Fruit fly (Drosophila melanogaster) whole organism, embryonic: ENCODE measurements around the gene CG10993.

Source experiments
- Aef1 ChIP-seq: fragments of 200-800 bp; sonication (Bioruptor generic); IDR thresholded peaks from 3 replicates; pipeline ENCODE4 v1.3.6; 2022; ENCODE audit warnings: missing biosample characterization, missing genetic modification characterization
- Bdp1 ChIP-seq: fragments of 200-800 bp; sonication (Bioruptor generic); optimal IDR thresholded peaks from 3 replicates; lab custom pipeline; 2016; ENCODE audit warnings: missing biosample characterization, missing genetic modification characterization
- CG11456 ChIP-seq: fragments of 200-800 bp; sonication (Bioruptor generic); IDR thresholded peaks from 3 replicates; pipeline ENCODE4 v1.3.6; 2022; ENCODE audit warnings: missing biosample characterization, missing genetic modification characterization
- CG11723 ChIP-seq: fragments of 200-800 bp; sonication (Bioruptor generic); optimal IDR thresholded peaks from 2 replicates; lab custom pipeline; 2017; ENCODE audit warnings: missing biosample characterization, mild to moderate bottlenecking, missing genetic modification characterization
- CG1233 ChIP-seq: fragments of 200-800 bp; sonication (Bioruptor generic); optimal IDR thresholded peaks from 4 replicates; lab custom pipeline; 2018; ENCODE audit warnings: missing biosample characterization, mild to moderate bottlenecking, missing genetic modification characterization
- CG16863 ChIP-seq: fragments of 200-800 bp; sonication (Bioruptor generic); optimal IDR thresholded peaks from 3 replicates; lab custom pipeline; 2016; ENCODE audit warnings: missing biosample characterization, missing genetic modification characterization
- CG17385 ChIP-seq: fragments of 200-800 bp; sonication (Bioruptor generic); optimal IDR thresholded peaks from 3 replicates; lab custom pipeline; 2018; ENCODE audit warnings: missing biosample characterization, mild to moderate bottlenecking, missing genetic modification characterization
- CG18764 ChIP-seq: fragments of 200-800 bp; sonication (Bioruptor generic); optimal IDR thresholded peaks from 3 replicates; lab custom pipeline; 2016; ENCODE audit warnings: missing biosample characterization, missing genetic modification characterization
- CG2889 ChIP-seq: fragments of 200-800 bp; sonication (Bioruptor generic); IDR thresholded peaks from 3 replicates; pipeline ENCODE4 v1.3.6; 2022; ENCODE audit warnings: missing biosample characterization, missing genetic modification characterization
- CG30403 ChIP-seq: fragments of 200-800 bp; sonication (Bioruptor generic); optimal IDR thresholded peaks from 3 replicates; lab custom pipeline; 2016; ENCODE audit warnings: missing biosample characterization, missing genetic modification characterization
- CG31224 ChIP-seq: fragments of 200-800 bp; sonication (Bioruptor generic); IDR thresholded peaks from 2 replicates; pipeline ENCODE4 v1.3.6; 2022; ENCODE audit warnings: missing biosample characterization, missing genetic modification characterization
- CG3407 ChIP-seq: fragments of 200-800 bp; sonication (Bioruptor generic); optimal IDR thresholded peaks from 2 replicates; lab custom pipeline; 2018; ENCODE audit warnings: missing biosample characterization, mild to moderate bottlenecking, missing genetic modification characterization
- CG3838 ChIP-seq: fragments of 200-800 bp; sonication (Bioruptor generic); optimal IDR thresholded peaks from 3 replicates; lab custom pipeline; 2016; ENCODE audit warnings: missing biosample characterization, missing genetic modification characterization
- CG7745 ChIP-seq: fragments of 200-800 bp; sonication (Bioruptor generic); optimal IDR thresholded peaks from 2 replicates; lab custom pipeline; 2018; ENCODE audit warnings: missing biosample characterization, mild to moderate bottlenecking, missing genetic modification characterization, moderate library complexity
- CG8359 ChIP-seq: fragments of 200-800 bp; sonication (Bioruptor generic); optimal IDR thresholded peaks from 2 replicates; lab custom pipeline; 2017; ENCODE audit warnings: missing biosample characterization, mild to moderate bottlenecking, missing genetic modification characterization, borderline replicate concordance
- CG9876 ChIP-seq: fragments of 200-800 bp; sonication (Bioruptor generic); optimal IDR thresholded peaks from 2 replicates; lab custom pipeline; 2016; ENCODE audit warnings: missing biosample characterization, missing genetic modification characterization
- CHES-1-like ChIP-seq: fragments of 200-800 bp; sonication (Bioruptor generic); optimal IDR thresholded peaks from 2 replicates; lab custom pipeline; 2016; ENCODE audit warnings: missing biosample characterization, missing genetic modification characterization
- Deaf1 ChIP-seq: fragments of 200-800 bp; optimal IDR thresholded peaks from 3 replicates; lab custom pipeline; 2019; ENCODE audit warnings: missing biosample characterization, mild to moderate bottlenecking, missing genetic modification characterization, moderate library complexity
- Doc3 ChIP-seq: fragments of 200-800 bp; sonication (Bioruptor generic); IDR thresholded peaks from 3 replicates; pipeline ENCODE4 v1.3.6; 2022; ENCODE audit warnings: missing biosample characterization, missing genetic modification characterization; ENCODE audit not compliant: partially characterized antibody
- Dp ChIP-seq: fragments of 200-800 bp; sonication (Bioruptor generic); optimal IDR thresholded peaks from 2 replicates; lab custom pipeline; 2018; ENCODE audit warnings: missing biosample characterization, mild to moderate bottlenecking, missing genetic modification characterization, moderate library complexity
- E2f2 ChIP-seq: fragments of 200-800 bp; sonication (Bioruptor generic); IDR thresholded peaks from 2 replicates; pipeline ENCODE4 v1.3.6; 2022; ENCODE audit warnings: missing biosample characterization, missing genetic modification characterization
- ERR ChIP-seq: fragments of 200-800 bp; sonication (Bioruptor generic); optimal IDR thresholded peaks from 2 replicates; lab custom pipeline; 2016; ENCODE audit warnings: missing biosample characterization, missing genetic modification characterization
- Fer2 ChIP-seq: fragments of 200-800 bp; sonication (Bioruptor generic); optimal IDR thresholded peaks from 2 replicates; lab custom pipeline; 2018; ENCODE audit warnings: missing biosample characterization, mild to moderate bottlenecking, missing genetic modification characterization, moderate library complexity
- HLH54F ChIP-seq: fragments of 200-800 bp; sonication (Bioruptor generic); optimal IDR thresholded peaks from 3 replicates; lab custom pipeline; 2016; ENCODE audit warnings: missing biosample characterization, missing genetic modification characterization
- MBD-R2 ChIP-seq: fragments of 200-800 bp; sonication (Bioruptor generic); IDR thresholded peaks from 2 replicates; pipeline ENCODE4 v1.3.6; 2022; ENCODE audit warnings: missing biosample characterization, missing genetic modification characterization
- Nf-YB ChIP-seq: fragments of 200-800 bp; sonication (Bioruptor generic); optimal IDR thresholded peaks from 3 replicates; lab custom pipeline; 2019; ENCODE audit warnings: missing biosample characterization, mild to moderate bottlenecking, missing genetic modification characterization, moderate library complexity
- Poxn ChIP-seq: fragments of 200-800 bp; sonication (Bioruptor generic); IDR thresholded peaks from 2 replicates; pipeline ENCODE4 v1.3.6; 2022; ENCODE audit warnings: missing biosample characterization, missing genetic modification characterization
- Six4 ChIP-seq: fragments of 200-800 bp; sonication (Bioruptor generic); optimal IDR thresholded peaks from 2 replicates; lab custom pipeline; 2016; ENCODE audit warnings: missing biosample characterization, missing genetic modification characterization
- abd-A ChIP-seq: fragments of 200-800 bp; sonication (Bioruptor generic); optimal IDR thresholded peaks from 3 replicates; lab custom pipeline; 2019; ENCODE audit warnings: missing biosample characterization, mild to moderate bottlenecking, missing genetic modification characterization, moderate library complexity
- ato ChIP-seq: fragments of 200-800 bp; sonication (Bioruptor generic); IDR thresholded peaks from 2 replicates; pipeline ENCODE4 v1.3.6; 2022; ENCODE audit warnings: missing biosample characterization, missing genetic modification characterization; ENCODE audit not compliant: partially characterized antibody
- az2 ChIP-seq: fragments of 200-800 bp; sonication (Bioruptor generic); optimal IDR thresholded peaks from 3 replicates; lab custom pipeline; 2016; ENCODE audit warnings: missing biosample characterization, missing genetic modification characterization
- btn ChIP-seq: fragments of 200-800 bp; sonication (Bioruptor generic); optimal IDR thresholded peaks from 2 replicates; lab custom pipeline; 2016; ENCODE audit warnings: missing biosample characterization, missing genetic modification characterization
- ci ChIP-seq: fragments of 200-800 bp; sonication (Bioruptor generic); IDR thresholded peaks from 3 replicates; pipeline ENCODE4 v1.3.6; 2022; ENCODE audit warnings: missing biosample characterization, missing genetic modification characterization
- dan ChIP-seq: fragments of 200-800 bp; sonication (Bioruptor generic); IDR thresholded peaks from 2 replicates; pipeline ENCODE4 v1.3.6; 2022; ENCODE audit warnings: missing biosample characterization, missing genetic modification characterization
- esg ChIP-seq: fragments of 200-800 bp; sonication (Bioruptor generic); conservative IDR thresholded peaks from 2 replicates; pipeline ENCODE4 v1.3.6; 2022; ENCODE audit warnings: missing biosample characterization, missing genetic modification characterization
- fd102C ChIP-seq: fragments of 200-800 bp; sonication (Bioruptor generic); optimal IDR thresholded peaks from 2 replicates; lab custom pipeline; 2018; ENCODE audit warnings: missing biosample characterization, mild to moderate bottlenecking, missing genetic modification characterization, moderate library complexity
- fd64A ChIP-seq: fragments of 200-800 bp; sonication (Bioruptor generic); optimal IDR thresholded peaks from 3 replicates; lab custom pipeline; 2018; ENCODE audit warnings: missing biosample characterization, mild to moderate bottlenecking, missing genetic modification characterization
- gfzf ChIP-seq: fragments of 200-800 bp; sonication (Bioruptor generic); optimal IDR thresholded peaks from 2 replicates; lab custom pipeline; 2016; ENCODE audit warnings: missing biosample characterization, mild to moderate bottlenecking, missing genetic modification characterization, moderate library complexity
- gro ChIP-seq: fragments of 200-800 bp; sonication (Bioruptor generic); optimal IDR thresholded peaks from 2 replicates; lab custom pipeline; 2016; ENCODE audit warnings: missing biosample characterization, missing genetic modification characterization
- jigr1 ChIP-seq: fragments of 200-800 bp; sonication (Bioruptor generic); IDR thresholded peaks from 3 replicates; pipeline ENCODE4 v1.3.6; 2022; ENCODE audit warnings: missing biosample characterization, missing genetic modification characterization
- klu ChIP-seq: fragments of 200-800 bp; sonication (Bioruptor generic); IDR thresholded peaks from 2 replicates; pipeline ENCODE4 v1.3.6; 2022; ENCODE audit warnings: missing biosample characterization, missing genetic modification characterization
- nom ChIP-seq: fragments of 200-800 bp; sonication (Bioruptor generic); optimal IDR thresholded peaks from 2 replicates; lab custom pipeline; 2017; ENCODE audit warnings: missing biosample characterization, missing genetic modification characterization, mild to moderate bottlenecking, moderate library complexity, missing genetic modification reagents
- pan ChIP-seq, 4 experiments: fragments of >200 bp in 3 of 4; fragments of 200-800 bp in 1 of 4; sonication (Bioruptor generic) in 1 of 4; optimal IDR thresholded peaks in 3 of 4; IDR thresholded peaks in 1 of 4; 2 replicates each; pipeline versions ENCODE4 v1.3.6 to Lab custom; 2017 to 2022; ENCODE audit warnings: missing biosample characterization in 2 of 4, missing genetic modification characterization in 2 of 4, mixed read lengths in 1 of 4
- pros ChIP-seq: fragments of 200-800 bp; sonication (Bioruptor generic); optimal IDR thresholded peaks from 3 replicates; lab custom pipeline; 2019; ENCODE audit warnings: missing biosample characterization, mild to moderate bottlenecking, missing genetic modification characterization, moderate library complexity
- rib ChIP-seq: fragments of 200-800 bp; sonication (Bioruptor generic); IDR thresholded peaks from 2 replicates; pipeline ENCODE4 v1.3.6; 2022; ENCODE audit warnings: missing biosample characterization, missing genetic modification characterization
- sisA ChIP-seq: fragments of 200-800 bp; sonication (Bioruptor generic); IDR thresholded peaks from 2 replicates; pipeline ENCODE4 v1.3.6; 2022; ENCODE audit warnings: missing biosample characterization, missing genetic modification characterization
- tup ChIP-seq: fragments of 200-800 bp; sonication (Bioruptor generic); optimal IDR thresholded peaks from 2 replicates; lab custom pipeline; 2016; ENCODE audit warnings: missing biosample characterization, mild to moderate bottlenecking, missing genetic modification characterization, moderate library complexity
- z ChIP-seq: fragments of 200-800 bp; sonication (Bioruptor generic); IDR thresholded peaks from 3 replicates; pipeline ENCODE4 v1.3.6; 2022; ENCODE audit warnings: missing biosample characterization, missing genetic modification characterization
- zfh1 ChIP-seq: fragments of 200-800 bp; sonication (Bioruptor generic); IDR thresholded peaks from 3 replicates; pipeline ENCODE4 v1.3.6; 2022; ENCODE audit warnings: missing biosample characterization, missing genetic modification characterization

The CG10993 gene

dm6 chrX:13783958-13784907, 6.7 kb downstream of the CG10993 start (continued):
- TF ChIP-seq ato (GFP tag; lab: Robert Waterston, UW) (no peak), HLH54F (GFP tag; lab: Kevin White, UChicago) (peak; percentile 11), CG3838 (GFP tag; lab: Kevin White, UChicago) (no peak), klu (GFP tag; lab: Robert Waterston, UW) (no peak), Nf-YB (GFP tag; lab: Kevin White, UChicago) (no peak), CG31224 (GFP tag; lab: Robert Waterston, UW) (no peak), CG30403 (GFP tag; lab: Kevin White, UChicago) (peak; percentile 67), CG9876 (GFP tag; lab: Kevin White, UChicago) (no peak), fd64A (GFP tag; lab: Kevin White, UChicago) (no peak), Aef1 (peak; percentile 31; the same call in 1 of the 3 replicates), Poxn (GFP tag; lab: Robert Waterston, UW) (no peak), CG2889 (GFP tag; lab: Robert Waterston, UW) (no peak), CG17385 (peak; percentile 75), rib (no peak), Deaf1 (tag; lab: Kevin White, UChicago) (no peak), CG18764 (GFP tag; lab: Kevin White, UChicago) (peak; percentile 16), Six4 (GFP tag; lab: Kevin White, UChicago) (peak; percentile 21), tup (peak; percentile 17), nom (GFP tag; lab: Kevin White, UChicago) (peak; percentile 16), Dp (GFP tag; lab: Kevin White, UChicago) (no peak), Doc3 (no peak), CG1233 (no peak), Fer2 (no peak), jigr1 (GFP tag; lab: Robert Waterston, UW) (no peak), btn (GFP tag; lab: Kevin White, UChicago) (no peak), CHES-1-like (GFP tag; lab: Kevin White, UChicago) (no peak), pan (optimal IDR thresholded peaks at IDR 0.05; lab: Kevin White, UChicago) (no peak), pan (GFP tag; optimal IDR thresholded peaks at IDR 0.05 in 1 of 2, IDR thresholded peaks at IDR 0.05 in 1 of 2) (peak in 1 of 2 experiments; percentile 34), z (GFP tag; lab: Robert Waterston, UW) (no peak), ci (GFP tag; lab: Robert Waterston, UW) (peak; percentile 36; the same call in 1 of the 3 replicates), CG16863 (peak; percentile 54), pros (peak; percentile 47), gro (GFP tag; lab: Kevin White, UChicago) (no peak), fd102C (GFP tag; lab: Kevin White, UChicago) (no peak), esg (GFP tag; lab: Robert Waterston, UW) (no peak), dan (no peak), zfh1 (GFP tag; lab: Robert Waterston, UW) (peak; percentile 41; the same call in 1 of the 3 replicates), abd-A (tag; lab: Kevin White, UChicago) (peak; percentile 50), CG7745 (tag; lab: Kevin White, UChicago) (no peak), CG11456 (no peak), MBD-R2 (GFP tag; lab: Robert Waterston, UW) (no peak), CG11723 (GFP tag; lab: Kevin White, UChicago) (peak; percentile 10), gfzf (GFP tag; lab: Kevin White, UChicago) (no peak), sisA (GFP tag; lab: Robert Waterston, UW) (peak; percentile 59), E2f2 (GFP tag; lab: Robert Waterston, UW) (no peak), ERR (GFP tag; lab: Kevin White, UChicago) (no peak), az2 (GFP tag; lab: Kevin White, UChicago) (peak; percentile 48), CG8359 (GFP tag; lab: Kevin White, UChicago) (peak; percentile 23), CG3407 (no peak), Bdp1 (GFP tag; lab: Kevin White, UChicago) (no peak)
